Fruit fly (Drosophila melanogaster) whole organism, embryonic: ENCODE data around the gene smo.

Source experiments
- Asciz ChIP-seq: fragments of 200-800 bp; sonication (Bioruptor generic); optimal IDR thresholded peaks from 2 replicates; lab custom pipeline; 2017; ENCODE audit warnings: missing biosample characterization, mild to moderate bottlenecking, missing genetic modification characterization, missing genetic modification reagents
- Bgb ChIP-seq: fragments of 200-800 bp; sonication (Bioruptor generic); IDR thresholded peaks from 2 replicates; pipeline ENCODE4 v1.3.6; 2022; ENCODE audit warnings: missing biosample characterization, missing genetic modification characterization; ENCODE audit not compliant: partially characterized antibody
- Bteb2 ChIP-seq: fragments of 200-800 bp; sonication (Bioruptor generic); optimal IDR thresholded peaks from 2 replicates; lab custom pipeline; 2016; ENCODE audit warnings: missing biosample characterization, missing genetic modification characterization
- CG10543 ChIP-seq: fragments of 200-800 bp; sonication (Bioruptor generic); optimal IDR thresholded peaks from 3 replicates; lab custom pipeline; 2017; ENCODE audit warnings: missing biosample characterization, mild to moderate bottlenecking, missing genetic modification characterization, moderate library complexity
- CG12942 ChIP-seq: fragments of 200-800 bp; sonication (Bioruptor generic); optimal IDR thresholded peaks from 3 replicates; lab custom pipeline; 2016; ENCODE audit warnings: missing biosample characterization, missing genetic modification characterization
- CG13424 ChIP-seq: fragments of 200-800 bp; sonication (Bioruptor generic); optimal IDR thresholded peaks from 2 replicates; lab custom pipeline; 2019; ENCODE audit warnings: missing biosample characterization, mild to moderate bottlenecking, missing genetic modification characterization, moderate library complexity
- CG15601 ChIP-seq: fragments of 200-800 bp; sonication (Bioruptor generic); optimal IDR thresholded peaks from 3 replicates; lab custom pipeline; 2019; ENCODE audit warnings: missing biosample characterization, mild to moderate bottlenecking, missing genetic modification characterization, moderate library complexity
- CG17568 ChIP-seq: fragments of 200-800 bp; sonication (Bioruptor generic); optimal IDR thresholded peaks from 2 replicates; lab custom pipeline; 2018; ENCODE audit warnings: missing biosample characterization, mild to moderate bottlenecking, missing genetic modification characterization, moderate library complexity
- CG30020 ChIP-seq: fragments of 200-800 bp; optimal IDR thresholded peaks from 2 replicates; lab custom pipeline; 2019; ENCODE audit warnings: missing biosample characterization, mild to moderate bottlenecking, missing genetic modification characterization, moderate library complexity
- CG30431 ChIP-seq: fragments of 200-800 bp; sonication (Bioruptor generic); optimal IDR thresholded peaks from 2 replicates; lab custom pipeline; 2017; ENCODE audit warnings: missing biosample characterization, missing genetic modification characterization
- CG31441 ChIP-seq: fragments of 200-800 bp; sonication (Bioruptor generic); IDR thresholded peaks from 2 replicates; pipeline ENCODE4 v1.3.6; 2022; ENCODE audit warnings: missing biosample characterization, missing genetic modification characterization
- CG32532 ChIP-seq: fragments of 200-800 bp; sonication (Bioruptor generic); IDR thresholded peaks from 2 replicates; pipeline ENCODE4 v1.3.6; 2022; ENCODE audit warnings: missing biosample characterization, missing genetic modification characterization
- CG34422 ChIP-seq: fragments of 200-800 bp; sonication (Bioruptor generic); IDR thresholded peaks from 3 replicates; pipeline ENCODE4 v1.3.6; 2022; ENCODE audit warnings: missing biosample characterization, missing genetic modification characterization
- CG4424 ChIP-seq: fragments of 200-800 bp; sonication (Bioruptor generic); optimal IDR thresholded peaks from 3 replicates; lab custom pipeline; 2016; ENCODE audit warnings: missing biosample characterization, missing genetic modification characterization
- CG6683 ChIP-seq: fragments of 200-800 bp; sonication (Bioruptor generic); optimal IDR thresholded peaks from 2 replicates; lab custom pipeline; 2017; ENCODE audit warnings: missing biosample characterization, mild to moderate bottlenecking, missing genetic modification characterization, missing genetic modification reagents
- CG7928 ChIP-seq: fragments of 200-800 bp; sonication (Bioruptor generic); optimal IDR thresholded peaks from 2 replicates; lab custom pipeline; 2017; ENCODE audit warnings: missing biosample characterization, mild to moderate bottlenecking, missing genetic modification characterization
- CG7987 ChIP-seq: fragments of 200-800 bp; sonication (Bioruptor generic); optimal IDR thresholded peaks from 2 replicates; lab custom pipeline; 2018; ENCODE audit warnings: missing biosample characterization, mild to moderate bottlenecking, missing genetic modification characterization, moderate library complexity
- CG8089 ChIP-seq: fragments of 200-800 bp; sonication (Bioruptor generic); optimal IDR thresholded peaks from 3 replicates; lab custom pipeline; 2016; ENCODE audit warnings: missing biosample characterization, missing genetic modification characterization
- CG8388 ChIP-seq: fragments of 200-800 bp; sonication (Bioruptor generic); optimal IDR thresholded peaks from 2 replicates; lab custom pipeline; 2019; ENCODE audit warnings: missing biosample characterization, mild to moderate bottlenecking, missing genetic modification characterization, moderate library complexity
- CG9215 ChIP-seq: fragments of 200-800 bp; sonication (Bioruptor generic); IDR thresholded peaks from 2 replicates; pipeline ENCODE4 v1.3.6; 2022; ENCODE audit warnings: missing biosample characterization, missing genetic modification characterization
- CG9932 ChIP-seq: fragments of 200-800 bp; sonication (Bioruptor generic); IDR thresholded peaks from 2 replicates; pipeline ENCODE4 v1.3.6; 2022; ENCODE audit warnings: missing biosample characterization, missing genetic modification characterization
- CTCF ChIP-seq: fragments of 200-800 bp; sonication (Bioruptor generic); optimal IDR thresholded peaks from 2 replicates; lab custom pipeline; 2017; ENCODE audit warnings: missing biosample characterization, mild to moderate bottlenecking, missing genetic modification characterization, moderate library complexity
- Doc3 ChIP-seq: fragments of 200-800 bp; sonication (Bioruptor generic); IDR thresholded peaks from 3 replicates; pipeline ENCODE4 v1.3.6; 2022; ENCODE audit warnings: missing biosample characterization, missing genetic modification characterization; ENCODE audit not compliant: partially characterized antibody
- Dp ChIP-seq: fragments of 200-800 bp; sonication (Bioruptor generic); optimal IDR thresholded peaks from 2 replicates; lab custom pipeline; 2018; ENCODE audit warnings: missing biosample characterization, mild to moderate bottlenecking, missing genetic modification characterization, moderate library complexity
- Fer2 ChIP-seq: fragments of 200-800 bp; sonication (Bioruptor generic); optimal IDR thresholded peaks from 2 replicates; lab custom pipeline; 2018; ENCODE audit warnings: missing biosample characterization, mild to moderate bottlenecking, missing genetic modification characterization, moderate library complexity
- Meics ChIP-seq: fragments of 200-800 bp; sonication (Bioruptor generic); optimal IDR thresholded peaks from 2 replicates; lab custom pipeline; 2017; ENCODE audit warnings: missing biosample characterization, mild to moderate bottlenecking, missing genetic modification characterization
- Optix ChIP-seq: fragments of 200-800 bp; sonication (Bioruptor generic); IDR thresholded peaks from 3 replicates; pipeline ENCODE4 v1.3.6; 2022; ENCODE audit warnings: missing biosample characterization, missing genetic modification characterization
- Rx ChIP-seq: fragments of 200-800 bp; sonication (Bioruptor generic); IDR thresholded peaks from 2 replicates; pipeline ENCODE4 v1.3.6; 2022; ENCODE audit warnings: missing biosample characterization, missing genetic modification characterization
- YL-1 ChIP-seq: fragments of 200-800 bp; sonication (Bioruptor generic); optimal IDR thresholded peaks from 3 replicates; lab custom pipeline; 2017; ENCODE audit warnings: missing biosample characterization, mild to moderate bottlenecking, missing genetic modification characterization
- abd-A ChIP-seq: fragments of 200-800 bp; sonication (Bioruptor generic); optimal IDR thresholded peaks from 3 replicates; lab custom pipeline; 2019; ENCODE audit warnings: missing biosample characterization, mild to moderate bottlenecking, missing genetic modification characterization, moderate library complexity
- al ChIP-seq: fragments of 200-800 bp; sonication (Bioruptor generic); IDR thresholded peaks from 2 replicates; pipeline ENCODE4 v1.3.6; 2022; ENCODE audit warnings: missing biosample characterization, missing genetic modification characterization
- ara ChIP-seq: fragments of 200-800 bp; sonication (Bioruptor generic); IDR thresholded peaks from 2 replicates; pipeline ENCODE4 v1.3.6; 2022; ENCODE audit warnings: missing biosample characterization, missing genetic modification characterization
- crc ChIP-seq: fragments of 200-800 bp; sonication (Bioruptor generic); optimal IDR thresholded peaks from 2 replicates; lab custom pipeline; 2016; ENCODE audit warnings: missing biosample characterization, missing genetic modification characterization
- dan ChIP-seq: fragments of 200-800 bp; sonication (Bioruptor generic); IDR thresholded peaks from 2 replicates; pipeline ENCODE4 v1.3.6; 2022; ENCODE audit warnings: missing biosample characterization, missing genetic modification characterization
- dysf ChIP-seq: fragments of 200-800 bp; sonication (Bioruptor generic); IDR thresholded peaks from 3 replicates; pipeline ENCODE4 v1.3.6; 2022; ENCODE audit warnings: missing biosample characterization, missing genetic modification characterization
- ems ChIP-seq: fragments of 200-800 bp; sonication (Bioruptor generic); optimal IDR thresholded peaks from 3 replicates; lab custom pipeline; 2016; ENCODE audit warnings: missing biosample characterization, missing genetic modification characterization
- fd64A ChIP-seq: fragments of 200-800 bp; sonication (Bioruptor generic); optimal IDR thresholded peaks from 3 replicates; lab custom pipeline; 2018; ENCODE audit warnings: missing biosample characterization, mild to moderate bottlenecking, missing genetic modification characterization
- grn ChIP-seq: fragments of 200-800 bp; sonication (Bioruptor generic); optimal IDR thresholded peaks from 3 replicates; lab custom pipeline; 2017; ENCODE audit warnings: missing biosample characterization, missing genetic modification characterization
- gt ChIP-seq: fragments of 200-800 bp; sonication (Bioruptor generic); IDR thresholded peaks from 2 replicates; pipeline ENCODE4 v1.3.6; 2022; ENCODE audit warnings: missing biosample characterization, missing genetic modification characterization
- insv ChIP-seq, 2 experiments: fragments of 200-800 bp; sonication (Bioruptor generic); optimal IDR thresholded peaks; 3 replicates each; lab custom pipeline; 2016 to 2018; ENCODE audit warnings: missing biosample characterization in 2 of 2, missing genetic modification characterization in 2 of 2
- kah ChIP-seq: fragments of 200-800 bp; sonication (Bioruptor generic); optimal IDR thresholded peaks from 2 replicates; lab custom pipeline; 2018; ENCODE audit warnings: missing biosample characterization, mild to moderate bottlenecking, missing genetic modification characterization
- lov ChIP-seq, 2 experiments: fragments of 200-800 bp in 1 of 2; fragments of >200 bp in 1 of 2; sonication (Bioruptor generic) in 1 of 2; IDR thresholded peaks in 1 of 2; optimal IDR thresholded peaks in 1 of 2; 2 replicates in 1 of 2; 3 replicates in 1 of 2; pipeline versions ENCODE4 v1.3.6 to Lab custom; 2017 to 2022; ENCODE audit warnings: missing biosample characterization in 1 of 2, missing genetic modification characterization in 1 of 2
- mld ChIP-seq: fragments of 200-800 bp; sonication (Bioruptor generic); IDR thresholded peaks from 3 replicates; pipeline ENCODE4 v1.3.6; 2022; ENCODE audit warnings: missing biosample characterization, missing genetic modification characterization; ENCODE audit not compliant: partially characterized antibody
- nmo ChIP-seq: fragments of 200-800 bp; sonication (Bioruptor generic); optimal IDR thresholded peaks from 2 replicates; lab custom pipeline; 2018; ENCODE audit warnings: missing biosample characterization, mild to moderate bottlenecking, missing genetic modification characterization, moderate library complexity
- odd ChIP-seq: fragments of 200-800 bp; sonication (Bioruptor generic); optimal IDR thresholded peaks from 2 replicates; lab custom pipeline; 2017; ENCODE audit warnings: missing biosample characterization, mild to moderate bottlenecking, missing genetic modification characterization
- peb ChIP-seq: fragments of 200-800 bp; sonication (Bioruptor generic); IDR thresholded peaks from 2 replicates; pipeline ENCODE4 v1.3.6; 2022; ENCODE audit warnings: missing biosample characterization, missing genetic modification characterization
- run ChIP-seq: fragments of 200-800 bp; sonication (Bioruptor generic); optimal IDR thresholded peaks from 3 replicates; lab custom pipeline; 2018; ENCODE audit warnings: missing biosample characterization, mild to moderate bottlenecking, missing genetic modification characterization
- sens ChIP-seq: fragments of 200-800 bp; sonication (Bioruptor generic); peaks from one replicate; lab custom pipeline; 2016; ENCODE audit warnings: missing biosample characterization, missing genetic modification characterization
- ttk ChIP-seq: fragments of 200-800 bp; sonication (Bioruptor generic); IDR thresholded peaks from 2 replicates; pipeline ENCODE4 v2.1.2; 2022; ENCODE audit warnings: missing biosample characterization, missing genetic modification characterization
- wor ChIP-seq: fragments of 200-800 bp; sonication (Bioruptor generic); IDR thresholded peaks from 2 replicates; pipeline ENCODE4 v1.3.6; 2022; ENCODE audit warnings: missing biosample characterization, missing genetic modification characterization

Gene smo

dm6 chr2L:267441-268089, 9.8 kb upstream of the smo start, which contains the start of gene CG17075 (continued):
- TF ChIP-seq CG9932 (peak; percentile 96), CG8388 (GFP tag; lab: Kevin White, UChicago) (peak; percentile 91), CG6683 (GFP tag; lab: Kevin White, UChicago) (peak; percentile 95), CG13424 (tag; lab: Kevin White, UChicago) (peak; percentile 95), lov (optimal IDR thresholded peaks at IDR 0.05; lab: Kevin White, UChicago) (no peak), lov (GFP tag; IDR thresholded peaks at IDR 0.05; lab: Robert Waterston, UW) (peak; percentile 72; the same call in 1 of the 3 replicates), al (GFP tag; lab: Robert Waterston, UW) (peak; percentile 91), run (peak; percentile 87), ttk (GFP tag; lab: Robert Waterston, UW) (peak; percentile 94), CG10543 (GFP tag; lab: Kevin White, UChicago) (peak; percentile 75), Bgb (GFP tag; lab: Robert Waterston, UW) (no peak), insv (GFP tag; optimal IDR thresholded peaks at IDR 0.05; lab: Kevin White, UChicago) (peak in 1 of 2 experiments; percentile 49), CG32532 (GFP tag; lab: Robert Waterston, UW) (peak; percentile 93), CG31441 (GFP tag; lab: Robert Waterston, UW) (peak; percentile 98), dan (GFP tag; lab: Robert Waterston, UW) (no peak; the same call in 1 of the 2 replicates), CG4424 (GFP tag; lab: Kevin White, UChicago) (peak; percentile 92), kah (GFP tag; lab: Kevin White, UChicago) (peak; percentile 73), odd (GFP tag; lab: Kevin White, UChicago) (peak; percentile 90), dysf (GFP tag; lab: Robert Waterston, UW) (peak; percentile 98), Bteb2 (GFP tag; lab: Kevin White, UChicago) (peak; percentile 68), CG30431 (peak; percentile 87), CG8089 (peak; percentile 48), sens (GFP tag; lab: Kevin White, UChicago) (peak; percentile 96), Meics (GFP tag; lab: Kevin White, UChicago) (peak; percentile 97), Fer2 (peak; percentile 83), peb (GFP tag; lab: Robert Waterston, UW) (peak; percentile 80), ems (GFP tag; lab: Kevin White, UChicago) (peak; percentile 84), abd-A (tag; lab: Kevin White, UChicago) (peak; percentile 72), wor (GFP tag; lab: Robert Waterston, UW) (peak; percentile 90), ara (GFP tag; lab: Robert Waterston, UW) (peak; percentile 88), CG30020 (tag; lab: Kevin White, UChicago) (peak; percentile 63), CG12942 (GFP tag; lab: Kevin White, UChicago) (peak; percentile 92), Optix (GFP tag; lab: Robert Waterston, UW) (peak; percentile 89), CG7987 (GFP tag; lab: Kevin White, UChicago) (peak; percentile 76), CG9215 (peak; percentile 91), YL-1 (GFP tag; lab: Kevin White, UChicago) (peak; percentile 63), CTCF (GFP tag; lab: Kevin White, UChicago) (peak; percentile 43), nmo (GFP tag; lab: Kevin White, UChicago) (peak; percentile 93), CG7928 (GFP tag; lab: Kevin White, UChicago) (peak; percentile 74), gt (GFP tag; lab: Robert Waterston, UW) (peak; percentile 65; the same call in 1 of the 2 replicates), Asciz (GFP tag; lab: Kevin White, UChicago) (peak; percentile 95), grn (no peak), Doc3 (no peak), mld (GFP tag; lab: Robert Waterston, UW) (no peak), CG15601 (tag; lab: Kevin White, UChicago) (peak; percentile 100), crc (GFP tag; lab: Kevin White, UChicago) (peak; percentile 51), CG34422 (GFP tag; lab: Robert Waterston, UW) (peak; percentile 95), CG17568 (GFP tag; lab: Kevin White, UChicago) (peak; percentile 87), Rx (GFP tag; lab: Robert Waterston, UW) (peak; percentile 87), fd64A (GFP tag; lab: Kevin White, UChicago) (peak; percentile 77), Dp (GFP tag; lab: Kevin White, UChicago) (peak; percentile 13)
